Worm (Caenorhabditis elegans) whole organism, L4/young adult: ENCODE results near the gene spsb-1.

Experiments
- W03F9.2 ChIP-seq: fragments of 150-350 bp; optimal IDR thresholded peaks from 2 replicates; lab custom pipeline; 2014; ENCODE audit warnings: missing biosample characterization, missing genetic modification characterization
- him-1 ChIP-seq: sonication (generic microtip); optimal IDR thresholded peaks from 2 replicates; lab custom pipeline; 2016; ENCODE audit warnings: missing genotype, missing genetic modification reagents, missing genetic modification characterization, missing compliant biosample characterization

ce11 chrII:15165681-15166235 is 30.8 kb upstream of the spsb-1 start, which contains the start of gene gst-27:
- peak; percentile 44 for TF ChIP-seq him-1 (tag; lab: Kevin White, UChicago)
- peak; percentile 77 for TF ChIP-seq W03F9.2 (tag; lab: Kevin White, UChicago)
